Fruit fly (Drosophila melanogaster) ovary, adult (tissue): ENCODE data around the gene cindr.
A peak's percentile ranks its signal among the peaks of the same experiment; 100 is the strongest.

Experiments
- CG17801 ChIP-seq: fragments of 200-800 bp; optimal IDR thresholded peaks from 2 replicates; lab custom pipeline; 2019; ENCODE audit warnings: missing biosample characterization, mild to moderate bottlenecking, missing genetic modification characterization, moderate library complexity; ENCODE audit not compliant: partially characterized antibody

Gene cindr

dm6 chr3R:30805196-30805595 lies 3.2 kb upstream of the cindr start:
- TF ChIP-seq CG17801 (GFP tag; lab: Kevin White, UChicago), result peak; percentile 17

dm6 chr3R:30805762-30806371 lies 2.5 kb upstream of the cindr start:
- no peak for TF ChIP-seq CG17801 (GFP tag; lab: Kevin White, UChicago)

- TF ChIP-seq CG17801 (GFP tag; lab: Kevin White, UChicago), result no peak
Measured at dm6 chr3R:30806490-30807195, 1.8 kb upstream of the cindr start, which contains the start of the genes wts and dj-1beta. wts (minus strand) TSS chr3R:30806619. dj-1beta (plus strand) TSS chr3R:30807117.

dm6 chr3R:30809287-30809933 lies 993 bp downstream of the cindr start:
- TF ChIP-seq CG17801 (GFP tag; lab: Kevin White, UChicago), result no peak

dm6 chr3R:30810274-30810813 lies 1.9 kb downstream of the cindr start:
- no peak for TF ChIP-seq CG17801 (GFP tag; lab: Kevin White, UChicago)

- peak; percentile 83 for TF ChIP-seq CG17801 (GFP tag; lab: Kevin White, UChicago)
Measured at dm6 chr3R:30811300-30812022, 3.0 kb downstream of the cindr start.

dm6 chr3R:30812023-30812345 lies 3.6 kb downstream of the cindr start:
- no peak for TF ChIP-seq CG17801 (GFP tag; lab: Kevin White, UChicago)

- TF ChIP-seq CG17801 (GFP tag; lab: Kevin White, UChicago), result no peak
Measured at dm6 chr3R:30812401-30813207, 4.2 kb downstream of the cindr start.

dm6 chr3R:30813903-30814339 lies 5.5 kb downstream of the cindr start:
- TF ChIP-seq CG17801 (GFP tag; lab: Kevin White, UChicago), result no peak

- no peak for TF ChIP-seq CG17801 (GFP tag; lab: Kevin White, UChicago)
Measured at dm6 chr3R:30814597-30815252, 6.3 kb downstream of the cindr start.

- TF ChIP-seq CG17801 (GFP tag; lab: Kevin White, UChicago), result no peak
Measured at dm6 chr3R:30816200-30816599, 7.8 kb downstream of the cindr start.

dm6 chr3R:30817246-30817645 lies 8.8 kb downstream of the cindr start:
- peak; percentile 38 for TF ChIP-seq CG17801 (GFP tag; lab: Kevin White, UChicago)

- no peak for TF ChIP-seq CG17801 (GFP tag; lab: Kevin White, UChicago)
Measured at dm6 chr3R:30820707-30821319, 12.4 kb downstream of the cindr start.
